Fruit fly (Drosophila melanogaster) whole organism, pupa: ENCODE measurements around the gene ATP6AP2.

Experiments used
- CG14655 ChIP-seq: fragments of 200-800 bp; sonication (Bioruptor generic); optimal IDR thresholded peaks from 3 replicates; lab custom pipeline; 2017; ENCODE audit warnings: mild to moderate bottlenecking, missing biosample characterization, missing genetic modification reagents, missing genetic modification characterization
- CG34367 ChIP-seq: fragments of 200-800 bp; sonication (Bioruptor generic); optimal IDR thresholded peaks from 2 replicates; lab custom pipeline; 2018; ENCODE audit warnings: missing biosample characterization, mild to moderate bottlenecking, missing genetic modification characterization

dm6 chr3R:9236070-9236492 lies 24.4 kb upstream of the ATP6AP2 start:
- TF ChIP-seq CG34367 (tag; lab: Kevin White, UChicago) (peak; percentile 3), CG14655 (no peak)
